Fruit fly (Drosophila melanogaster) S2 (cell line): ENCODE data around the gene ph-d.

Experiments
- CG8478 ChIP-seq: fragments of >200 bp; optimal IDR thresholded peaks from 2 replicates; lab custom pipeline; 2018
- CTCF ChIP-seq, 2 experiments: fragments of >200 bp; optimal IDR thresholded peaks; 2 replicates each; lab custom pipeline; 2018

ph-d gene

dm6 chrX:2071878-2072817, 50.9 kb downstream of the ph-d start, which contains the start of gene Rtca:
Gene Rtca (plus strand): TSS chrX:2072413.
- no peak for TF ChIP-seq CG8478

dm6 chrX:2070708-2071063, 52.4 kb downstream of the ph-d start:
- TF ChIP-seq CG8478: no peak

- TF ChIP-seq CG8478: no peak
- TF ChIP-seq CTCF (optimal IDR thresholded peaks at IDR 0.05; lab: Kevin White, UChicago): no peak
Observed at dm6 chrX:2069787-2070707, 53.0 kb downstream of the ph-d start.

- no peak for TF ChIP-seq CTCF (optimal IDR thresholded peaks at IDR 0.05; lab: Kevin White, UChicago)
- no peak for TF ChIP-seq CG8478
Observed at dm6 chrX:2068292-2068691, 54.8 kb downstream of the ph-d start, which contains the start of gene CG4194. Gene CG4194 (plus strand): TSS chrX:2068592.

- TF ChIP-seq CG8478 (no peak), CTCF (optimal IDR thresholded peaks at IDR 0.05; lab: Kevin White, UChicago) (no peak)
Observed at dm6 chrX:2066259-2066658, 56.8 kb downstream of the ph-d start, which contains the start of gene CG14054. Gene CG14054 (minus strand): TSS chrX:2066359.
